Fruit fly (Drosophila melanogaster): ENCODE data around the gene Elovl7.

Gene Elovl7

DNA sequence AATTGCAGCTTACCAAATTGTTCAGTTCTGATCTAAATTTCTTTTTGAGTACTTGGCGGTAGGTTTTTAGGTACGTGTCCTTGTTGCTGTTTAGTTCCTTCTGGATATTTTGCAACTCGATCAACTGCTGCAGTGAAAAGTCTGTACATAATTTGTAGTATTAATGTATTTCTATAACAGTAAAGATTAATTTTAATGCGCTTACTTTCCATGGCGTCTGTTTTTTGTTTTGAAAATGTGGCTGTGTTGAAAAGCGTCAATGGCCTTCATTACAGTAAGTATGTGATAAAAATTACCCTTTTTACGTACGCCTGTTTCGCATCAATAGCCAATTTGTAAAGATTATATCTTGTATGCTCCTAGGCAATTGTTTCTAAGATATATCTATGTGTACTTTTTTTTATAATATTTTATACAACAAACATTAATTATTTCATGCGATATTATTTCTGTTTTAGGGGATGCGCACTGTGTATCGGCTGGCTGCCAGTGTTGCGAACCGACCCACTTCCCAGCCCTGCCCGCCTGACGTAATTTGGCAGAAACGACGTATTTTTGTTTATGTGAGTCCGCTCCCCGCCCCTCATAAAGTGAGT, 5.5 kb upstream of the Elovl7 start, which contains the start of the genes Kmn2 and CG2698 (continued):
- TF ChIP-seq CG2678 (tag; optimal IDR thresholded peaks at IDR 0.05) (peak; percentile 96), salm (tag; optimal IDR thresholded peaks at IDR 0.05) (peak; percentile 90), CG3847 (GFP tag; IDR thresholded peaks at IDR 0.05) (peak; percentile 99), CG10462 (GFP tag; optimal IDR thresholded peaks at IDR 0.05) (peak; percentile 85), CG8290 (GFP tag; optimal IDR thresholded peaks at IDR 0.05) (peak; percentile 95), CG8290 (tag; optimal IDR thresholded peaks at IDR 0.05) (peak; percentile 42 to 75), HLH54F (GFP tag; optimal IDR thresholded peaks at IDR 0.05) (peak; percentile 82), Mad (GFP tag; optimal IDR thresholded peaks at IDR 0.05) (peak; percentile 90), CG17612 (GFP tag; IDR thresholded peaks at IDR 0.05) (peak; percentile 95), CG7928 (GFP tag; optimal IDR thresholded peaks at IDR 0.05) (peak; percentile 86), NC2α (GFP tag; optimal IDR thresholded peaks at IDR 0.05) (peak; percentile 44), CrebB (tag; optimal IDR thresholded peaks at IDR 0.05) (peak; percentile 88), Kr (GFP tag; optimal IDR thresholded peaks at IDR 0.05) (no peak), CkIIα-i1 (GFP tag; IDR thresholded peaks at IDR 0.05) (peak; percentile 86), CG7556 (GFP tag; optimal IDR thresholded peaks at IDR 0.05) (peak; percentile 94), al (GFP tag; IDR thresholded peaks at IDR 0.05) (peak; percentile 97), fd102C (GFP tag; optimal IDR thresholded peaks at IDR 0.05) (peak; percentile 72), Atf6 (GFP tag; IDR thresholded peaks at IDR 0.05) (peak; percentile 97), Hey (tag; optimal IDR thresholded peaks at IDR 0.05) (peak; percentile 61), dysf (GFP tag; IDR thresholded peaks at IDR 0.05) (peak; percentile 99), D (optimal IDR thresholded peaks at IDR 0.05) (no peak), D (GFP tag; optimal IDR thresholded peaks at IDR 0.05) (peak; percentile 91), MTF-1 (GFP tag; optimal IDR thresholded peaks at IDR 0.05; ENCODE audit: borderline replicate concordance) (peak; percentile 88), zfh1 (GFP tag; IDR thresholded peaks at IDR 0.05) (peak; percentile 98), chn (GFP tag; optimal IDR thresholded peaks at IDR 0.05) (peak; percentile 86), CG1647 (GFP tag; optimal IDR thresholded peaks at IDR 0.05) (peak; percentile 79), Hr78 (GFP tag; optimal IDR thresholded peaks at IDR 0.05) (peak in 1 of 2 experiments; percentile 67), CG15479 (GFP tag; optimal IDR thresholded peaks at IDR 0.05) (no peak), chif (GFP tag; optimal IDR thresholded peaks at IDR 0.05) (peak; percentile 75 to 91), prd (optimal IDR thresholded peaks at IDR 0.05) (no peak), prd (GFP tag; IDR thresholded peaks at IDR 0.05) (peak; percentile 99), Dip3 (GFP tag; optimal IDR thresholded peaks at IDR 0.05) (peak; percentile 80), crc (GFP tag; optimal IDR thresholded peaks at IDR 0.05) (peak; percentile 56), CG12299 (tag; optimal IDR thresholded peaks at IDR 0.05) (peak; percentile 89), hth (optimal IDR thresholded peaks at IDR 0.05) (no peak), CG14860 (GFP tag; IDR thresholded peaks at IDR 0.05; ENCODE audit: partially characterized antibody) (peak; percentile 25; the same call in 1 of the 3 replicates), CG13424 (tag; optimal IDR thresholded peaks at IDR 0.05) (peak; percentile 95), stc (GFP tag; IDR thresholded peaks at IDR 0.05) (peak; percentile 97), gfzf (GFP tag; optimal IDR thresholded peaks at IDR 0.05) (no peak), Ssrp (tag; optimal IDR thresholded peaks at IDR 0.05) (peak; percentile 95), ttk (GFP tag; IDR thresholded peaks at IDR 0.05) (peak; percentile 98), CG17912 (GFP tag; optimal IDR thresholded peaks at IDR 0.05) (peak; percentile 86), CG17385 (GFP tag; optimal IDR thresholded peaks at IDR 0.05) (peak; percentile 92), CG4707 (GFP tag; optimal IDR thresholded peaks at IDR 0.05) (peak; percentile 74), Asciz (GFP tag; optimal IDR thresholded peaks at IDR 0.05) (peak; percentile 85), CG15696 (tag; optimal IDR thresholded peaks at IDR 0.05) (peak; percentile 89), Scr (GFP tag; IDR thresholded peaks at IDR 0.05; ENCODE audit: partially characterized antibody) (peak; percentile 75), CG12391 (tag; optimal IDR thresholded peaks at IDR 0.05) (peak; percentile 97), CG8765 (GFP tag; IDR thresholded peaks at IDR 0.05) (peak; percentile 97), Ets97D (GFP tag; optimal IDR thresholded peaks at IDR 0.05) (peak; percentile 60)

All from whole organism, embryonic.